Worm (Caenorhabditis elegans) whole organism, L2 larva: ENCODE measurements around the gene col-78.

Source experiments
- R02D3.7 ChIP-seq: fragments of 150-350 bp; optimal IDR thresholded peaks from 2 replicates; lab custom pipeline; 2014; ENCODE audit warnings: missing biosample characterization, missing genetic modification characterization
- ama-1 ChIP-seq: fragments of 150-350 bp; optimal IDR thresholded peaks from 2 replicates; lab custom pipeline; 2018; ENCODE audit warnings: inconsistent platforms
- ceh-82 ChIP-seq: fragments of 150-350 bp; optimal IDR thresholded peaks from 2 replicates; lab custom pipeline; 2014; ENCODE audit warnings: missing biosample characterization, missing genetic modification characterization
- mdl-1 ChIP-seq, 2 experiments: fragments of 150-350 bp in 1 of 2; sonication (generic microtip) in 1 of 2; optimal IDR thresholded peaks; 2 replicates each; lab custom pipeline; 2017; ENCODE audit warnings: missing biosample characterization in 2 of 2, missing genetic modification characterization in 2 of 2
- nhr-23 ChIP-seq: fragments of 150-350 bp; optimal IDR thresholded peaks from 2 replicates; lab custom pipeline; 2014; ENCODE audit warnings: missing biosample characterization, missing genetic modification reagents, missing genetic modification characterization

ce11 chrII:9173471-9173870 lies 21.1 kb downstream of the col-78 start:
- TF ChIP-seq mdl-1 (tag; optimal IDR thresholded peaks at IDR 0.05; lab: Kevin White, UChicago), result no peak
- TF ChIP-seq R02D3.7 (tag; lab: Kevin White, UChicago), result no peak
- no peak for TF ChIP-seq ceh-82
- TF ChIP-seq ama-1 (lab: Kevin White, UChicago), result no peak
- TF ChIP-seq nhr-23 (tag; lab: Kevin White, UChicago), result no peak
